Fruit fly (Drosophila melanogaster) whole organism, embryonic: ENCODE results near the gene CG6048.
A peak's percentile ranks its signal among the peaks of the same experiment; 100 is the strongest.

ENCODE experiments used
- Abd-B ChIP-seq: fragments of 200-800 bp; sonication (Bioruptor generic); optimal IDR thresholded peaks from 2 replicates; lab custom pipeline; 2018; ENCODE audit warnings: missing biosample characterization, mild to moderate bottlenecking, missing genetic modification characterization, moderate library complexity
- Awh ChIP-seq: fragments of 200-800 bp; sonication (Bioruptor generic); IDR thresholded peaks from 2 replicates; pipeline ENCODE4, ENCODE4 v1.3.6; 2022; ENCODE audit warnings: missing biosample characterization, missing genetic modification characterization
- CG10366 ChIP-seq: fragments of 200-800 bp; sonication (Bioruptor generic); IDR thresholded peaks from 2 replicates; pipeline ENCODE4 v1.3.6; 2022; ENCODE audit warnings: missing biosample characterization, missing genetic modification characterization
- CG10979 ChIP-seq: fragments of 200-800 bp; sonication (Bioruptor generic); optimal IDR thresholded peaks from 2 replicates; lab custom pipeline; 2018; ENCODE audit warnings: missing biosample characterization, mild to moderate bottlenecking, missing genetic modification characterization, moderate library complexity
- CG12155 ChIP-seq: fragments of 200-800 bp; sonication (Bioruptor generic); optimal IDR thresholded peaks from 3 replicates; lab custom pipeline; 2016; ENCODE audit warnings: missing biosample characterization, missing genetic modification characterization
- CG12659 ChIP-seq: fragments of 200-800 bp; sonication (Bioruptor generic); optimal IDR thresholded peaks from 3 replicates; lab custom pipeline; 2017; ENCODE audit warnings: mild to moderate bottlenecking, missing biosample characterization, missing genetic modification reagents, missing genetic modification characterization
- CG14860 ChIP-seq: fragments of 200-800 bp; sonication (Bioruptor generic); IDR thresholded peaks from 3 replicates; pipeline ENCODE4 v1.3.6; 2022; ENCODE audit warnings: missing biosample characterization, missing genetic modification characterization; ENCODE audit not compliant: partially characterized antibody
- CG1603 ChIP-seq: fragments of 200-800 bp; sonication (Bioruptor generic); optimal IDR thresholded peaks from 2 replicates; lab custom pipeline; 2019; ENCODE audit warnings: missing biosample characterization, mild to moderate bottlenecking, missing genetic modification characterization, moderate library complexity
- CG18619 ChIP-seq: fragments of 200-800 bp; sonication (Bioruptor generic); optimal IDR thresholded peaks from 3 replicates; lab custom pipeline; 2017; ENCODE audit warnings: missing biosample characterization, mild to moderate bottlenecking, missing genetic modification characterization
- CG2678 ChIP-seq: fragments of 200-800 bp; sonication (Bioruptor generic); optimal IDR thresholded peaks from 3 replicates; lab custom pipeline; 2019; ENCODE audit warnings: missing biosample characterization, mild to moderate bottlenecking, missing genetic modification characterization, moderate library complexity
- CG30431 ChIP-seq: fragments of 200-800 bp; sonication (Bioruptor generic); optimal IDR thresholded peaks from 2 replicates; lab custom pipeline; 2017; ENCODE audit warnings: missing biosample characterization, missing genetic modification characterization
- CG4424 ChIP-seq: fragments of 200-800 bp; sonication (Bioruptor generic); optimal IDR thresholded peaks from 3 replicates; lab custom pipeline; 2016; ENCODE audit warnings: missing biosample characterization, missing genetic modification characterization
- CG6689 ChIP-seq: fragments of 200-800 bp; sonication (Bioruptor generic); IDR thresholded peaks from 2 replicates; pipeline ENCODE4 v1.3.6; 2022; ENCODE audit warnings: missing biosample characterization, missing genetic modification characterization
- CG8290 ChIP-seq, 3 experiments: fragments of 200-800 bp; sonication (Bioruptor generic); optimal IDR thresholded peaks; 2 replicates each; lab custom pipeline; 2016 to 2019; ENCODE audit warnings: missing biosample characterization in 3 of 3, missing genetic modification characterization in 3 of 3, mild to moderate bottlenecking in 2 of 3, moderate library complexity in 1 of 3
- CG8924 ChIP-seq: fragments of 200-800 bp; optimal IDR thresholded peaks from 3 replicates; lab custom pipeline; 2019; ENCODE audit warnings: missing biosample characterization, mild to moderate bottlenecking, missing genetic modification characterization, moderate library complexity
- CG8944 ChIP-seq: fragments of 200-800 bp; sonication (Bioruptor generic); optimal IDR thresholded peaks from 3 replicates; lab custom pipeline; 2016; ENCODE audit warnings: missing biosample characterization, missing genetic modification characterization
- CG9932 ChIP-seq: fragments of 200-800 bp; sonication (Bioruptor generic); IDR thresholded peaks from 2 replicates; pipeline ENCODE4 v1.3.6; 2022; ENCODE audit warnings: missing biosample characterization, missing genetic modification characterization
- D19B ChIP-seq: fragments of 200-800 bp; sonication (Bioruptor generic); optimal IDR thresholded peaks from 2 replicates; lab custom pipeline; 2017; ENCODE audit warnings: missing biosample characterization, mild to moderate bottlenecking, missing genetic modification characterization
- Deaf1 ChIP-seq: fragments of 200-800 bp; optimal IDR thresholded peaks from 3 replicates; lab custom pipeline; 2019; ENCODE audit warnings: missing biosample characterization, mild to moderate bottlenecking, missing genetic modification characterization, moderate library complexity
- HLH3B ChIP-seq: fragments of 200-800 bp; sonication (Bioruptor generic); IDR thresholded peaks from 2 replicates; pipeline ENCODE4 v1.3.6; 2022; ENCODE audit warnings: missing biosample characterization, missing genetic modification characterization
- HLH4C ChIP-seq: fragments of 200-800 bp; sonication (Bioruptor generic); IDR thresholded peaks from 3 replicates; pipeline ENCODE4 v1.3.6; 2022; ENCODE audit warnings: missing biosample characterization, missing genetic modification characterization; ENCODE audit not compliant: partially characterized antibody
- Jarid2 ChIP-seq: fragments of 200-800 bp; sonication (Bioruptor generic); optimal IDR thresholded peaks from 3 replicates; lab custom pipeline; 2017; ENCODE audit warnings: mild to moderate bottlenecking, missing biosample characterization, missing genetic modification reagents, missing genetic modification characterization
- Kr ChIP-seq: fragments of 200-800 bp; sonication (Bioruptor generic); optimal IDR thresholded peaks from 2 replicates; lab custom pipeline; 2017; ENCODE audit warnings: missing biosample characterization, mild to moderate bottlenecking, missing genetic modification characterization
- Max ChIP-seq: fragments of 200-800 bp; sonication (Bioruptor generic); optimal IDR thresholded peaks from 2 replicates; lab custom pipeline; 2016; ENCODE audit warnings: missing biosample characterization, mild to moderate bottlenecking, missing genetic modification characterization
- Nf-YC ChIP-seq: fragments of 200-800 bp; optimal IDR thresholded peaks from 3 replicates; lab custom pipeline; 2019; ENCODE audit warnings: missing biosample characterization, mild to moderate bottlenecking, missing genetic modification characterization, moderate library complexity
- Oli ChIP-seq: fragments of 200-800 bp; sonication (Bioruptor generic); optimal IDR thresholded peaks from 2 replicates; lab custom pipeline; 2018; ENCODE audit warnings: missing biosample characterization, mild to moderate bottlenecking, missing genetic modification characterization, moderate library complexity
- Sox100B ChIP-seq: fragments of 200-800 bp; sonication (Bioruptor generic); optimal IDR thresholded peaks from 3 replicates; lab custom pipeline; 2018; ENCODE audit warnings: missing biosample characterization, mild to moderate bottlenecking, missing genetic modification characterization
- Xbp1 ChIP-seq: fragments of 200-800 bp; sonication (Bioruptor generic); optimal IDR thresholded peaks from 3 replicates; lab custom pipeline; 2016; ENCODE audit warnings: missing biosample characterization, mild to moderate bottlenecking, missing genetic modification characterization
- YL-1 ChIP-seq: fragments of 200-800 bp; sonication (Bioruptor generic); optimal IDR thresholded peaks from 3 replicates; lab custom pipeline; 2017; ENCODE audit warnings: missing biosample characterization, mild to moderate bottlenecking, missing genetic modification characterization
- az2 ChIP-seq: fragments of 200-800 bp; sonication (Bioruptor generic); optimal IDR thresholded peaks from 3 replicates; lab custom pipeline; 2016; ENCODE audit warnings: missing biosample characterization, missing genetic modification characterization
- esg ChIP-seq: fragments of 200-800 bp; sonication (Bioruptor generic); conservative IDR thresholded peaks from 2 replicates; pipeline ENCODE4 v1.3.6; 2022; ENCODE audit warnings: missing biosample characterization, missing genetic modification characterization
- fd64A ChIP-seq: fragments of 200-800 bp; sonication (Bioruptor generic); optimal IDR thresholded peaks from 3 replicates; lab custom pipeline; 2018; ENCODE audit warnings: missing biosample characterization, mild to moderate bottlenecking, missing genetic modification characterization
- gem ChIP-seq: fragments of 200-800 bp; sonication (Bioruptor generic); optimal IDR thresholded peaks from 2 replicates; lab custom pipeline; 2019; ENCODE audit warnings: missing biosample characterization, mild to moderate bottlenecking, missing genetic modification characterization, moderate library complexity
- grau ChIP-seq: fragments of 200-800 bp; optimal IDR thresholded peaks from 3 replicates; lab custom pipeline; 2019; ENCODE audit warnings: missing biosample characterization, mild to moderate bottlenecking, missing genetic modification characterization, moderate library complexity
- lmd ChIP-seq: fragments of 200-800 bp; sonication (Bioruptor generic); IDR thresholded peaks from 2 replicates; pipeline ENCODE4 v1.3.6; 2022; ENCODE audit warnings: missing biosample characterization, missing genetic modification characterization
- lola ChIP-seq, 3 experiments: fragments of >200 bp in 2 of 3; fragments of 200-800 bp in 1 of 3; sonication (Bioruptor generic) in 1 of 3; optimal IDR thresholded peaks; 2 replicates each; lab custom pipeline; 2017 to 2019; ENCODE audit warnings: missing biosample characterization in 3 of 3, missing genetic modification characterization in 3 of 3, mild to moderate bottlenecking in 1 of 3, moderate library complexity in 1 of 3
- mam ChIP-seq: fragments of 200-800 bp; sonication (Bioruptor generic); optimal IDR thresholded peaks from 3 replicates; lab custom pipeline; 2016; ENCODE audit warnings: missing biosample characterization, missing genetic modification characterization
- nmo ChIP-seq: fragments of 200-800 bp; sonication (Bioruptor generic); optimal IDR thresholded peaks from 2 replicates; lab custom pipeline; 2018; ENCODE audit warnings: missing biosample characterization, mild to moderate bottlenecking, missing genetic modification characterization, moderate library complexity
- odd ChIP-seq: fragments of 200-800 bp; sonication (Bioruptor generic); optimal IDR thresholded peaks from 2 replicates; lab custom pipeline; 2017; ENCODE audit warnings: missing biosample characterization, mild to moderate bottlenecking, missing genetic modification characterization
- pfk ChIP-seq: fragments of 200-800 bp; sonication (Bioruptor generic); optimal IDR thresholded peaks from 2 replicates; lab custom pipeline; 2018; ENCODE audit warnings: missing biosample characterization, mild to moderate bottlenecking, missing genetic modification characterization, moderate library complexity
- run ChIP-seq: fragments of 200-800 bp; sonication (Bioruptor generic); optimal IDR thresholded peaks from 3 replicates; lab custom pipeline; 2018; ENCODE audit warnings: missing biosample characterization, mild to moderate bottlenecking, missing genetic modification characterization
- scrt ChIP-seq: fragments of 200-800 bp; sonication (Bioruptor generic); optimal IDR thresholded peaks from 2 replicates; lab custom pipeline; 2018; ENCODE audit warnings: missing biosample characterization, mild to moderate bottlenecking, missing genetic modification characterization, moderate library complexity
- sd ChIP-seq: fragments of 200-800 bp; sonication (Bioruptor generic); optimal IDR thresholded peaks from 3 replicates; lab custom pipeline; 2018; ENCODE audit warnings: missing biosample characterization, mild to moderate bottlenecking, missing genetic modification characterization, moderate library complexity
- slbo ChIP-seq: fragments of 200-800 bp; sonication (Bioruptor generic); IDR thresholded peaks from 2 replicates; pipeline ENCODE4 v1.3.6; 2022; ENCODE audit warnings: missing biosample characterization, missing genetic modification characterization
- tin ChIP-seq: fragments of 200-800 bp; sonication (Bioruptor generic); optimal IDR thresholded peaks from 3 replicates; lab custom pipeline; 2016; ENCODE audit warnings: missing biosample characterization, missing genetic modification characterization
- tll ChIP-seq, 2 experiments: fragments of 200-800 bp in 1 of 2; fragments of >200 bp in 1 of 2; sonication (Bioruptor generic) in 1 of 2; optimal IDR thresholded peaks; 2 replicates each; lab custom pipeline; 2017 to 2019; ENCODE audit warnings: missing biosample characterization in 2 of 2, missing genetic modification characterization in 2 of 2, mild to moderate bottlenecking in 1 of 2, moderate library complexity in 1 of 2
- unpg ChIP-seq: fragments of 200-800 bp; sonication (Bioruptor generic); optimal IDR thresholded peaks from 3 replicates; lab custom pipeline; 2018; ENCODE audit warnings: missing biosample characterization, mild to moderate bottlenecking, missing genetic modification characterization, moderate library complexity

CG6048 gene

DNA sequence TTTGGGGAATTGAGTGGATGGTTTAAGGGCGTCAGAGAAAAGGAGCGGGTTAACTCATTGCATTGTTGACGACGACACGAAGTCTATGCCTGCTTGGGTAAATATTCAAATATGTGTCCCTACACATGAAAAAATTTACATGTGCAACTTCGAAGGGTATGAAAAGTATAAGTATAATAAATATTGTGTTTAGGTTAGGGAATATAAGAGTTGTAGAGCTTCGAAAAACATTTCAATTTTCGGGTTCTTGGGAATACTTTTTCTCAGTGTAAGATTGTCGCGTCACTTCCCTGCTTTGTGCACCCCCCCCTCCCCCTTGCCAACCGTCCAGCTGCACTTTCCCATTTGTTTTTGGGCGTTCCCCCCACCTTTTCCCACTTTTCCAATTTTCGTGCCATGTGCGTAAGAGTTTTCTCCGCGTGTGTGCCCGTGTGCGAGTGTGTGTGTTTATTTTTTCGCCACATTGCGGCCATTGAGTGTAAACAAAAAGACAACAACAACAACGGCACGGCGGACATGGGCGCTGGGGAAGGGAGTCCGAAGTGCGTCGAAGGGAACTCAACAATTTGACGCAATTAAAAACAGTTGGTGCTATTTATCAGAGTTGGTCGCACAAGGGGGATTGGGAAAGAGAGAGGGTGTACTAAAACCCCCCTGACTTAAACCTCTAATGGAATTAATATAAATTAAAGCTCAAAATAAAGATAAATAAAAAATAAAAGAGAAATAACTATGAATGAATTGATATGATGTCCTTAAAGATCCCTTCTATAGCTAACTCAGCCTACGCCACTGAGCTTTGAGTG is 17.7 kb downstream of the CG6048 start (continued):
- TF ChIP-seq Kr (peak; percentile 26), CG12659 (GFP tag; lab: Kevin White, UChicago) (peak; percentile 52), CG10979 (tag; lab: Kevin White, UChicago) (peak; percentile 36), CG2678 (peak; percentile 65), Nf-YC (tag; lab: Kevin White, UChicago) (peak; percentile 35), esg (GFP tag; lab: Robert Waterston, UW) (peak; percentile 45), Oli (tag; lab: Kevin White, UChicago) (peak; percentile 46), Abd-B (peak; percentile 12), CG10366 (GFP tag; lab: Robert Waterston, UW) (peak; percentile 8; the same call in 1 of the 2 replicates), lmd (peak; percentile 47), lola (GFP tag; optimal IDR thresholded peaks at IDR 0.05; lab: Kevin White, UChicago) (peak in 1 of 3 experiments; percentile 38), D19B (GFP tag; lab: Kevin White, UChicago) (peak; percentile 17), nmo (GFP tag; lab: Kevin White, UChicago) (peak; percentile 55), mam (peak; percentile 7), Awh (GFP tag; lab: Robert Waterston, UW) (0 out of 2 replicates have a peak, but pooled peaks have one; percentile 11), odd (GFP tag; lab: Kevin White, UChicago) (peak; percentile 1), CG6689 (GFP tag; lab: Robert Waterston, UW) (peak; percentile 69), pfk (GFP tag; lab: Kevin White, UChicago) (no peak), CG9932 (peak; percentile 60), Sox100B (peak; percentile 40), tin (GFP tag; lab: Kevin White, UChicago) (peak; percentile 36), CG18619 (GFP tag; lab: Kevin White, UChicago) (peak; percentile 50), Deaf1 (no peak), CG1603 (tag; lab: Kevin White, UChicago) (peak; percentile 46), CG30431 (GFP tag; lab: Kevin White, UChicago) (peak; percentile 4), gem (peak; percentile 65), slbo (GFP tag; lab: Robert Waterston, UW) (peak; percentile 45), CG12155 (GFP tag; lab: Kevin White, UChicago) (peak; percentile 48), YL-1 (GFP tag; lab: Kevin White, UChicago) (no peak), CG8290 (GFP tag; optimal IDR thresholded peaks at IDR 0.05; lab: Kevin White, UChicago) (peak; percentile 41), CG8290 (tag; optimal IDR thresholded peaks at IDR 0.05; lab: Kevin White, UChicago) (no peak), CG4424 (peak; percentile 42), grau (tag; lab: Kevin White, UChicago) (peak; percentile 45), unpg (GFP tag; lab: Kevin White, UChicago) (peak; percentile 45), HLH3B (GFP tag; lab: Robert Waterston, UW) (peak; percentile 38), CG8924 (tag; lab: Kevin White, UChicago) (peak; percentile 69), tll (GFP tag; optimal IDR thresholded peaks at IDR 0.05; lab: Kevin White, UChicago) (no peak), HLH4C (no peak), Max (GFP tag; lab: Kevin White, UChicago) (peak; percentile 13), az2 (peak; percentile 22), Xbp1 (GFP tag; lab: Kevin White, UChicago) (peak; percentile 39), CG8944 (no peak), Jarid2 (GFP tag; lab: Kevin White, UChicago) (peak; percentile 5), sd (peak; percentile 43), scrt (GFP tag; lab: Kevin White, UChicago) (peak; percentile 49), fd64A (GFP tag; lab: Kevin White, UChicago) (peak; percentile 29), CG14860 (GFP tag; lab: Robert Waterston, UW) (no peak), run (tag; lab: Kevin White, UChicago) (peak; percentile 15)
